Worm (Caenorhabditis elegans) whole organism, late embryonic: Measurements from ENCODE around the gene C36E8.4.

Experiments used
- T23F11.4 ChIP-seq: fragments of 200-800 bp; sonication (Bioruptor generic); optimal IDR thresholded peaks from 2 replicates; lab custom pipeline; 2018; ENCODE audit warnings: mild to moderate bottlenecking, missing genetic modification characterization, missing compliant biosample characterization
- Y22D7AL.16 ChIP-seq: sonication (generic microtip); optimal IDR thresholded peaks from 2 replicates; lab custom pipeline; 2016; ENCODE audit warnings: missing genetic modification characterization, missing compliant biosample characterization
- ceh-18 ChIP-seq: sonication (generic microtip); optimal IDR thresholded peaks from 2 replicates; lab custom pipeline; 2016; ENCODE audit warnings: missing genetic modification characterization, missing compliant biosample characterization
- ceh-22 ChIP-seq: sonication (generic microtip); optimal IDR thresholded peaks from 2 replicates; lab custom pipeline; 2017; ENCODE audit warnings: missing biosample characterization, missing genetic modification characterization
- ceh-24 ChIP-seq: sonication (generic microtip); optimal IDR thresholded peaks from 2 replicates; lab custom pipeline; 2016; ENCODE audit warnings: mild to moderate bottlenecking, missing genetic modification characterization, missing compliant biosample characterization
- ceh-30 ChIP-seq: fragments of 150-350 bp; optimal IDR thresholded peaks from 2 replicates; lab custom pipeline; 2014; ENCODE audit warnings: missing biosample characterization, missing genetic modification characterization
- ceh-31 ChIP-seq: sonication (generic microtip); optimal IDR thresholded peaks from 2 replicates; lab custom pipeline; 2016; ENCODE audit warnings: missing genetic modification characterization, missing compliant biosample characterization
- ceh-48 ChIP-seq: sonication (generic microtip); optimal IDR thresholded peaks from 2 replicates; lab custom pipeline; 2016; ENCODE audit warnings: missing genetic modification characterization, inconsistent platforms, missing compliant biosample characterization
- ceh-6 ChIP-seq: fragments of 200-800 bp; sonication (Bioruptor generic); optimal IDR thresholded peaks from 2 replicates; lab custom pipeline; 2018; ENCODE audit warnings: mild to moderate bottlenecking, missing genetic modification characterization, missing compliant biosample characterization
- che-1 ChIP-seq: sonication (generic microtip); optimal IDR thresholded peaks from 2 replicates; lab custom pipeline; 2016; ENCODE audit warnings: mild to moderate bottlenecking, missing genetic modification characterization, missing compliant biosample characterization
- dve-1 ChIP-seq: sonication (generic microtip); optimal IDR thresholded peaks from 2 replicates; lab custom pipeline; 2017; ENCODE audit warnings: antibody characterized with exemption, mild to moderate bottlenecking, missing genetic modification characterization, missing compliant biosample characterization
- elt-2 ChIP-seq: sonication (generic microtip); optimal IDR thresholded peaks from 2 replicates; lab custom pipeline; 2016; ENCODE audit warnings: missing genetic modification reagents, missing genetic modification characterization, missing compliant biosample characterization
- eyg-1 ChIP-seq: sonication (generic microtip); optimal IDR thresholded peaks from 2 replicates; lab custom pipeline; 2016; ENCODE audit warnings: missing genotype, missing genetic modification characterization, missing compliant biosample characterization
- fax-1 ChIP-seq: sonication (generic microtip); optimal IDR thresholded peaks from 2 replicates; lab custom pipeline; 2016; ENCODE audit warnings: missing genotype, missing genetic modification characterization, missing compliant biosample characterization
- gmeb-2 ChIP-seq: sonication (generic microtip); optimal IDR thresholded peaks from 2 replicates; lab custom pipeline; 2016; ENCODE audit warnings: missing genetic modification characterization, inconsistent platforms, missing compliant biosample characterization
- hlh-13 ChIP-seq: fragments of 200-800 bp; sonication (Bioruptor generic); optimal IDR thresholded peaks from 2 replicates; lab custom pipeline; 2018; ENCODE audit warnings: mild to moderate bottlenecking, missing genetic modification characterization, missing compliant biosample characterization
- hlh-15 ChIP-seq: sonication (generic microtip); optimal IDR thresholded peaks from 2 replicates; lab custom pipeline; 2016; ENCODE audit warnings: missing genetic modification characterization, missing compliant biosample characterization
- hlh-30 ChIP-seq: sonication (generic microtip); optimal IDR thresholded peaks from 2 replicates; lab custom pipeline; 2017; ENCODE audit warnings: antibody characterized with exemption, missing genetic modification characterization, missing compliant biosample characterization; ENCODE audit not compliant: insufficient read depth
- hlh-8 ChIP-seq: sonication (generic microtip); optimal IDR thresholded peaks from 2 replicates; lab custom pipeline; 2016; ENCODE audit warnings: missing genotype, missing genetic modification characterization, missing compliant biosample characterization
- nfya-1 ChIP-seq: sonication (generic microtip); optimal IDR thresholded peaks from 2 replicates; lab custom pipeline; 2017; ENCODE audit warnings: missing genetic modification characterization, mild to moderate bottlenecking, missing compliant biosample characterization, antibody characterized with exemption, moderate library complexity
- nhr-232 ChIP-seq: sonication (generic microtip); optimal IDR thresholded peaks from 2 replicates; lab custom pipeline; 2016; ENCODE audit warnings: missing genetic modification characterization, missing compliant biosample characterization
- odd-2 ChIP-seq: sonication (generic microtip); optimal IDR thresholded peaks from 2 replicates; lab custom pipeline; 2017; ENCODE audit warnings: antibody characterized with exemption, mild to moderate bottlenecking, missing genetic modification characterization, missing compliant biosample characterization
- pax-1 ChIP-seq: fragments of 150-350 bp; optimal IDR thresholded peaks from 2 replicates; lab custom pipeline; 2014; ENCODE audit warnings: missing biosample characterization, missing genetic modification characterization
- pros-1 ChIP-seq: fragments of 150-350 bp; optimal IDR thresholded peaks from 2 replicates; lab custom pipeline; 2014; ENCODE audit warnings: missing biosample characterization, missing genetic modification reagents, missing genetic modification characterization
- rnt-1 ChIP-seq: sonication (generic microtip); optimal IDR thresholded peaks from 2 replicates; lab custom pipeline; 2016; ENCODE audit warnings: missing genetic modification characterization, missing compliant biosample characterization
- sdc-2 ChIP-seq: sonication (generic microtip); optimal IDR thresholded peaks from 2 replicates; lab custom pipeline; 2016; ENCODE audit warnings: missing genotype, missing genetic modification characterization, missing compliant biosample characterization
- sox-2 ChIP-seq: fragments of 200-800 bp; sonication (Bioruptor generic); IDR thresholded peaks from 2 replicates; pipeline ENCODE4 v1.3.6; 2022; ENCODE audit warnings: missing genetic modification reagents, missing genetic modification characterization, missing compliant biosample characterization
- syd-9 ChIP-seq: sonication (generic microtip); optimal IDR thresholded peaks from 2 replicates; lab custom pipeline; 2016; ENCODE audit warnings: mild to moderate bottlenecking, missing genetic modification characterization, moderate library complexity, missing compliant biosample characterization
- tbx-2 ChIP-seq: sonication (generic microtip); optimal IDR thresholded peaks from 2 replicates; lab custom pipeline; 2016; ENCODE audit warnings: missing genetic modification characterization, missing compliant biosample characterization
- unc-42 ChIP-seq: sonication (generic microtip); optimal IDR thresholded peaks from 2 replicates; lab custom pipeline; 2016; ENCODE audit warnings: missing genotype, missing genetic modification characterization, missing compliant biosample characterization
- unc-86 ChIP-seq: sonication (generic microtip); optimal IDR thresholded peaks from 2 replicates; lab custom pipeline; 2016; ENCODE audit warnings: missing genetic modification characterization, missing compliant biosample characterization
- zip-5 ChIP-seq: sonication (generic microtip); optimal IDR thresholded peaks from 2 replicates; lab custom pipeline; 2016; ENCODE audit warnings: missing genetic modification characterization, missing compliant biosample characterization
- ztf-16 ChIP-seq: sonication (generic microtip); optimal IDR thresholded peaks from 2 replicates; lab custom pipeline; 2017; ENCODE audit warnings: missing genetic modification characterization, missing compliant biosample characterization

Gene C36E8.4

ce11 chrIII:4018095-4018498 lies 6.0 kb downstream of the C36E8.4 start (continued):
- TF ChIP-seq ceh-6 (GFP tag; lab: Kevin White, UChicago) (peak; percentile 3), zip-5 (tag; lab: Kevin White, UChicago) (no peak), tbx-2 (no peak), hlh-30 (no peak), pros-1 (tag; lab: Kevin White, UChicago) (no peak)
- TF ChIP-seq, all 69 proteins: peak for 6

ce11 chrIII:4018591-4019580 lies 6.8 kb downstream of the C36E8.4 start:
- TF ChIP-seq unc-86 = no peak
- no peak for TF ChIP-seq ceh-48
- no peak for TF ChIP-seq che-1 (tag; lab: Kevin White, UChicago)
- TF ChIP-seq nfya-1 (tag; lab: Kevin White, UChicago) = no peak
- peak; percentile 75 for TF ChIP-seq elt-2 (tag; lab: Kevin White, UChicago)
- TF ChIP-seq eyg-1 (tag; lab: Kevin White, UChicago) = no peak
- no peak for TF ChIP-seq hlh-15

DNA sequence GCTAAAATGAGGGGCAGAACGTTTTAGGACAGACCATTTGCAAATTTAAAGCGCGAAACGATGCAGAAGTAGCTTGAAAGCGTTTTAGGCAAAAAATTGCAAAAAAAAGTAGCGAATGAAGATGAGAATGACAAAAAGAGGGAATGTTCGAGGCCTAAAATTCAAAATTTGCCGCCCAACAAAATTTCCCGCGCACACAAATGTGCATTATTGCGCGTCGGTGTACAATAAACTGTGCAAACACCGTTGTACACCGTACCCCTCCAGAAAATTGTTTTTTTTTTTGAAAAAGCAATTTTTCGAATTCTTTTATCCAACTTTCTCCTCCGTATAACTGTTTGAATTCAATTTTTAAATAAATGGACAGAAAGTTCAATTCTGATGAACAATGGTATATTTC lies 7.7 kb downstream of the C36E8.4 start, which contains the start of gene snpc-3.4:
TSS of gene snpc-3.4 (plus strand) at position 237 of the 400 bp plus-strand sequence.
- TF ChIP-seq hlh-30 (no peak), dve-1 (tag; lab: Kevin White, UChicago) (peak; percentile 8), ztf-16 (tag; lab: Kevin White, UChicago) (peak; percentile 31), nfya-1 (tag; lab: Kevin White, UChicago) (peak; percentile 73), ceh-18 (tag; lab: Kevin White, UChicago) (peak; percentile 25), rnt-1 (tag; lab: Kevin White, UChicago) (peak; percentile 23), ceh-24 (no peak), ceh-22 (no peak), ceh-31 (peak; percentile 35), T23F11.4 (GFP tag; lab: Kevin White, UChicago) (no peak), unc-42 (tag; lab: Kevin White, UChicago) (peak; percentile 45)

DNA sequence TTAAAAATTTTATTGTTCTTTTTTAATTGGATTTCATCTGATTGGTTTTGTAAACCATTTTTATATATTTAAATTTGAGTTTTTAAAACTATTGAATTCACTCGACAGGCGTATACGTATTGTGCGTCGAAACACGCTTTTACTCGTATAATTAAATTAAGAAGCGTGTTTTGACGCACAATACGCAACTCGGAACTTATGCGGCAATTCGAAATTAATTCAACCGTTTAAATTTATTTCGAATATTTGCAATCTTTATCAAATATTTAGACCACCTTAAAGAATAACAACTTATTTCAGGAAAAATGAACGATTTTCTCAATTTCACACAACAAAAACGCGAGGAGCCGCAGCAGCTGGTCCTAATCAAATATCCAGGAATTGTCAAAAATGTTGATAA lies 9.7 kb downstream of the C36E8.4 start, which contains the start of gene tftc-5:
TSS of gene tftc-5 (plus strand) at position 301 of the 400 bp plus-strand sequence.
- no peak for TF ChIP-seq elt-2 (tag; lab: Kevin White, UChicago)
- no peak for TF ChIP-seq ceh-24
- no peak for TF ChIP-seq gmeb-2
- TF ChIP-seq pax-1 = no peak
- no peak for TF ChIP-seq ztf-16 (tag; lab: Kevin White, UChicago)
- no peak for TF ChIP-seq T23F11.4 (GFP tag; lab: Kevin White, UChicago)
- TF ChIP-seq Y22D7AL.16 = no peak
- TF ChIP-seq hlh-13 (GFP tag; lab: Kevin White, UChicago) = no peak
- no peak for TF ChIP-seq fax-1 (tag; lab: Kevin White, UChicago)
- no peak for TF ChIP-seq nhr-232 (tag; lab: Kevin White, UChicago)
- no peak for TF ChIP-seq sdc-2 (tag; lab: Kevin White, UChicago)
- TF ChIP-seq syd-9 = no peak
- TF ChIP-seq tbx-2 = no peak
- TF ChIP-seq odd-2 (tag; lab: Kevin White, UChicago) = no peak
- no peak for TF ChIP-seq hlh-8 (tag; lab: Kevin White, UChicago)
- no peak for TF ChIP-seq ceh-48
- no peak for TF ChIP-seq pros-1 (tag; lab: Kevin White, UChicago)
- TF ChIP-seq ceh-30 (tag; lab: Kevin White, UChicago) = no peak

- no peak for TF ChIP-seq sox-2 (GFP tag; lab: Robert Waterston, UW)
- TF ChIP-seq unc-42 (tag; lab: Kevin White, UChicago) = peak; percentile 90
Observed at ce11 chrIII:4028061-4028460, 15.9 kb downstream of the C36E8.4 start, which contains the start of gene T02C12.5. T02C12.5 (minus strand) TSS chrIII:4028161.
